Fruit fly (Drosophila melanogaster) whole organism, prepupa: Measurements from ENCODE around the gene CG10164.

ENCODE experiments used
- Blimp-1 ChIP-seq: fragments of 200-800 bp; sonication (Bioruptor generic); optimal IDR thresholded peaks from 3 replicates; lab custom pipeline; 2017; ENCODE audit warnings: missing biosample characterization, missing genetic modification characterization, mild to moderate bottlenecking, moderate library complexity, missing genetic modification reagents
- CG10631 ChIP-seq: fragments of 200-800 bp; sonication (Bioruptor generic); optimal IDR thresholded peaks from 2 replicates; lab custom pipeline; 2016; ENCODE audit warnings: missing biosample characterization, missing genetic modification characterization
- CG10669 ChIP-seq: fragments of 200-800 bp; sonication (Bioruptor generic); optimal IDR thresholded peaks from 3 replicates; lab custom pipeline; 2018; ENCODE audit warnings: missing biosample characterization, mild to moderate bottlenecking, missing genetic modification characterization, moderate library complexity
- CG11902 ChIP-seq: fragments of 200-800 bp; sonication (Bioruptor generic); optimal IDR thresholded peaks from 3 replicates; lab custom pipeline; 2016; ENCODE audit warnings: missing biosample characterization, missing genetic modification characterization
- CG15336 ChIP-seq: fragments of 200-800 bp; sonication (Bioruptor generic); IDR thresholded peaks from 2 replicates; pipeline ENCODE4 v1.3.6; 2022; ENCODE audit warnings: missing biosample characterization, missing genetic modification characterization
- CG1621 ChIP-seq: fragments of 200-800 bp; sonication (Bioruptor generic); optimal IDR thresholded peaks from 3 replicates; lab custom pipeline; 2018; ENCODE audit warnings: missing biosample characterization, mild to moderate bottlenecking, missing genetic modification characterization
- CG16779 ChIP-seq: fragments of 200-800 bp; sonication (Bioruptor generic); optimal IDR thresholded peaks from 3 replicates; lab custom pipeline; 2017; ENCODE audit warnings: missing biosample characterization, mild to moderate bottlenecking, missing genetic modification characterization
- CG3032 ChIP-seq: fragments of 200-800 bp; optimal IDR thresholded peaks from 2 replicates; lab custom pipeline; 2019; ENCODE audit warnings: missing biosample characterization, mild to moderate bottlenecking, missing genetic modification characterization, moderate library complexity
- CG32006 ChIP-seq: fragments of 200-800 bp; sonication (Bioruptor generic); optimal IDR thresholded peaks from 3 replicates; lab custom pipeline; 2017; ENCODE audit warnings: missing biosample characterization, mild to moderate bottlenecking, missing genetic modification characterization
- CG34406 ChIP-seq: fragments of 200-800 bp; sonication (Bioruptor generic); optimal IDR thresholded peaks from 3 replicates; lab custom pipeline; 2016; ENCODE audit warnings: missing biosample characterization, missing genetic modification characterization
- CG3919 ChIP-seq: fragments of 200-800 bp; sonication (Bioruptor generic); optimal IDR thresholded peaks from 3 replicates; lab custom pipeline; 2016; ENCODE audit warnings: missing biosample characterization, missing genetic modification characterization
- CG6276 ChIP-seq: fragments of 200-800 bp; sonication (Bioruptor generic); optimal IDR thresholded peaks from 2 replicates; lab custom pipeline; 2017; ENCODE audit warnings: missing biosample characterization, mild to moderate bottlenecking, missing genetic modification characterization
- CG6792 ChIP-seq: fragments of 200-800 bp; sonication (Bioruptor generic); optimal IDR thresholded peaks from 3 replicates; lab custom pipeline; 2016; ENCODE audit warnings: missing biosample characterization, missing genetic modification characterization
- CG6808 ChIP-seq: fragments of 200-800 bp; sonication (Bioruptor generic); optimal IDR thresholded peaks from 3 replicates; lab custom pipeline; 2017; ENCODE audit warnings: missing biosample characterization, missing genetic modification characterization, mild to moderate bottlenecking, moderate library complexity, missing genetic modification reagents
- CG6854 ChIP-seq: fragments of 200-800 bp; sonication (Bioruptor generic); optimal IDR thresholded peaks from 2 replicates; lab custom pipeline; 2017; ENCODE audit warnings: missing biosample characterization, mild to moderate bottlenecking, missing genetic modification characterization
- CG7368 ChIP-seq: fragments of 200-800 bp; sonication (Bioruptor generic); optimal IDR thresholded peaks from 3 replicates; lab custom pipeline; 2016; ENCODE audit warnings: missing biosample characterization, missing genetic modification characterization
- CG8119 ChIP-seq: fragments of 200-800 bp; sonication (Bioruptor generic); IDR thresholded peaks from 3 replicates; pipeline ENCODE4 v1.3.6; 2022; ENCODE audit warnings: missing biosample characterization, missing genetic modification characterization
- CG8319 ChIP-seq: fragments of 200-800 bp; sonication (Bioruptor generic); optimal IDR thresholded peaks from 3 replicates; lab custom pipeline; 2016; ENCODE audit warnings: missing biosample characterization, missing genetic modification characterization
- CG8632 ChIP-seq: fragments of 200-800 bp; sonication (Bioruptor generic); optimal IDR thresholded peaks from 3 replicates; lab custom pipeline; 2016; ENCODE audit warnings: missing biosample characterization, missing genetic modification characterization
- Eip75B ChIP-seq: fragments of 200-800 bp; sonication (Bioruptor generic); optimal IDR thresholded peaks from 3 replicates; lab custom pipeline; 2016; ENCODE audit warnings: missing biosample characterization, missing genetic modification characterization
- Eip78C ChIP-seq: fragments of 200-800 bp; sonication (Bioruptor generic); peaks from one replicate; lab custom pipeline; 2016; ENCODE audit warnings: missing biosample characterization, missing genetic modification characterization
- Eip93F ChIP-seq: fragments of 200-800 bp; sonication (Bioruptor generic); optimal IDR thresholded peaks from 2 replicates; lab custom pipeline; 2016; ENCODE audit warnings: missing biosample characterization, mild to moderate bottlenecking, missing genetic modification characterization
- Ets21C ChIP-seq: fragments of 200-800 bp; sonication (Bioruptor generic); optimal IDR thresholded peaks from 3 replicates; lab custom pipeline; 2016; ENCODE audit warnings: missing biosample characterization, missing genetic modification characterization
- Gug ChIP-seq: fragments of 200-800 bp; sonication (Bioruptor generic); IDR thresholded peaks from 2 replicates; pipeline ENCODE4 v1.3.6; 2022; ENCODE audit warnings: missing biosample characterization, missing genetic modification characterization
- Hr38 ChIP-seq: sonication (Bioruptor generic); optimal IDR thresholded peaks from 2 replicates; lab custom pipeline; 2016; ENCODE audit warnings: missing biosample characterization, missing genetic modification characterization
- Hr39 ChIP-seq: fragments of 200-800 bp; sonication (Bioruptor generic); optimal IDR thresholded peaks from 2 replicates; lab custom pipeline; 2016; ENCODE audit warnings: missing biosample characterization, missing genetic modification characterization
- Hr4 ChIP-seq: fragments of 200-800 bp; sonication (Bioruptor generic); optimal IDR thresholded peaks from 3 replicates; lab custom pipeline; 2016; ENCODE audit warnings: missing biosample characterization, missing genetic modification characterization
- Lpt ChIP-seq: fragments of 200-800 bp; sonication (Bioruptor generic); optimal IDR thresholded peaks from 3 replicates; lab custom pipeline; 2016; ENCODE audit warnings: missing biosample characterization, missing genetic modification characterization
- OdsH ChIP-seq: fragments of 200-800 bp; sonication (Bioruptor generic); optimal IDR thresholded peaks from 3 replicates; lab custom pipeline; 2016; ENCODE audit warnings: missing biosample characterization, missing genetic modification characterization
- Smox ChIP-seq: fragments of 200-800 bp; sonication (Bioruptor generic); optimal IDR thresholded peaks from 3 replicates; lab custom pipeline; 2016; ENCODE audit warnings: missing biosample characterization, missing genetic modification characterization
- Sox102F ChIP-seq: fragments of 200-800 bp; sonication (Bioruptor generic); optimal IDR thresholded peaks from 2 replicates; lab custom pipeline; 2016; ENCODE audit warnings: missing biosample characterization, mild to moderate bottlenecking, missing genetic modification characterization
- Sox14 ChIP-seq: fragments of 200-800 bp; sonication (Bioruptor generic); optimal IDR thresholded peaks from 3 replicates; lab custom pipeline; 2016; ENCODE audit warnings: missing biosample characterization, missing genetic modification characterization
- achi ChIP-seq: fragments of 200-800 bp; sonication (Bioruptor generic); optimal IDR thresholded peaks from 3 replicates; lab custom pipeline; 2016; ENCODE audit warnings: missing biosample characterization, missing genetic modification characterization
- acj6 ChIP-seq: fragments of 200-800 bp; sonication (Bioruptor generic); optimal IDR thresholded peaks from 3 replicates; lab custom pipeline; 2016; ENCODE audit warnings: missing biosample characterization, missing genetic modification characterization
- cyc ChIP-seq: fragments of 200-800 bp; sonication (Bioruptor generic); optimal IDR thresholded peaks from 3 replicates; lab custom pipeline; 2016; ENCODE audit warnings: missing biosample characterization, missing genetic modification characterization
- dac ChIP-seq: fragments of 200-800 bp; sonication (Bioruptor generic); optimal IDR thresholded peaks from 2 replicates; lab custom pipeline; 2017; ENCODE audit warnings: missing biosample characterization, mild to moderate bottlenecking, missing genetic modification characterization
- dsx ChIP-seq: fragments of 200-800 bp; optimal IDR thresholded peaks from 3 replicates; lab custom pipeline; 2019; ENCODE audit warnings: missing biosample characterization, mild to moderate bottlenecking, missing genetic modification characterization, moderate library complexity; ENCODE audit not compliant: poor library complexity, severe bottlenecking
- eg ChIP-seq: fragments of 200-800 bp; sonication (Bioruptor generic); IDR thresholded peaks from 3 replicates; pipeline ENCODE4 v1.3.6; 2022; ENCODE audit warnings: missing biosample characterization, missing genetic modification characterization
- esn ChIP-seq: fragments of 200-800 bp; sonication (Bioruptor generic); optimal IDR thresholded peaks from 2 replicates; lab custom pipeline; 2016; ENCODE audit warnings: missing biosample characterization, mild to moderate bottlenecking, missing genetic modification characterization, moderate library complexity
- fd59A ChIP-seq: fragments of 200-800 bp; sonication (Bioruptor generic); optimal IDR thresholded peaks from 2 replicates; lab custom pipeline; 2017; ENCODE audit warnings: missing biosample characterization, mild to moderate bottlenecking, missing genetic modification characterization, missing genetic modification reagents
- fd85E ChIP-seq: fragments of 200-800 bp; sonication (Bioruptor generic); optimal IDR thresholded peaks from 3 replicates; lab custom pipeline; 2016; ENCODE audit warnings: missing biosample characterization, missing genetic modification characterization
- fkh ChIP-seq: fragments of 200-800 bp; sonication (Bioruptor generic); optimal IDR thresholded peaks from 3 replicates; lab custom pipeline; 2017; ENCODE audit warnings: missing biosample characterization, mild to moderate bottlenecking, missing genetic modification characterization, moderate library complexity
- lz ChIP-seq: fragments of 200-800 bp; sonication (Bioruptor generic); optimal IDR thresholded peaks from 3 replicates; lab custom pipeline; 2016; ENCODE audit warnings: missing biosample characterization, missing genetic modification characterization
- net ChIP-seq: fragments of 200-800 bp; sonication (Bioruptor generic); optimal IDR thresholded peaks from 3 replicates; lab custom pipeline; 2016; ENCODE audit warnings: missing biosample characterization, missing genetic modification characterization
- pdm3 ChIP-seq: fragments of 200-800 bp; sonication (Bioruptor generic); optimal IDR thresholded peaks from 3 replicates; lab custom pipeline; 2016; ENCODE audit warnings: missing biosample characterization, missing genetic modification characterization
- salr ChIP-seq, 2 experiments: fragments of 200-800 bp; sonication (Bioruptor generic); optimal IDR thresholded peaks; 3 replicates each; lab custom pipeline; 2016 to 2018; ENCODE audit warnings: missing biosample characterization in 2 of 2, missing genetic modification characterization in 2 of 2, mild to moderate bottlenecking in 1 of 2
- spab ChIP-seq: fragments of 200-800 bp; sonication (Bioruptor generic); optimal IDR thresholded peaks from 2 replicates; lab custom pipeline; 2017; ENCODE audit warnings: missing biosample characterization, mild to moderate bottlenecking, missing genetic modification characterization, missing genetic modification reagents
- ss ChIP-seq, 2 experiments: fragments of 200-800 bp; sonication (Bioruptor generic); optimal IDR thresholded peaks; 2 replicates in 1 of 2; 3 replicates in 1 of 2; lab custom pipeline; 2017 to 2018; ENCODE audit warnings: mild to moderate bottlenecking in 2 of 2, missing biosample characterization in 2 of 2, missing genetic modification characterization in 2 of 2, moderate library complexity in 1 of 2
- topi ChIP-seq: fragments of 200-800 bp; sonication (Bioruptor generic); optimal IDR thresholded peaks from 3 replicates; lab custom pipeline; 2016; ENCODE audit warnings: missing biosample characterization, missing genetic modification characterization
- vri ChIP-seq: fragments of 200-800 bp; sonication (Bioruptor generic); optimal IDR thresholded peaks from 3 replicates; lab custom pipeline; 2016; ENCODE audit warnings: missing biosample characterization, mild to moderate bottlenecking, missing genetic modification characterization

Gene CG10164

DNA sequence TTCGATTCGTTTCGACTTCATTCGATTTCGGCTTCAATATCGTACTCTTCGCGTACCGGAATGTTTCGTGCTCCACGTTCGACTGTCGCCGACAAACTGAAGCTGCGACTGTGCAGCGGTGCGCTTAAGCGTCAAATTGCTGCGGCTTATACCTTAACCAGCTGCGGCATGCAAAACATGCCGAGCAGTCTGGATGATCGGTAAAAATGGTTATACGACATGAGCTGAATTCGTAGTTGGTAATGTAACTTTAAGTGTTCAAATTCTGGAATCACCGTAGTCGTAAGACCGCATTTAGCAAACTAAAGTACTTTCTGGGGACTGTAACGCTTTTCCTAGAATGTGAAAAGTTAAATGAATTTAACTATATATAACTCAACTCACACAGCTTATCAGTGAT lies 25.9 kb downstream of the CG10164 start, which contains the start of gene CG10175:
Gene CG10175 (minus strand): TSS at position 101 of the 400 bp plus-strand sequence.
- TF ChIP-seq Hr38 (no peak), CG6276 (no peak), CG34406 (GFP tag; lab: Kevin White, UChicago) (no peak), Eip78C (peak; percentile 62), cyc (no peak), vri (no peak), CG6854 (GFP tag; lab: Kevin White, UChicago) (no peak), Smox (GFP tag; lab: Kevin White, UChicago) (no peak), CG15336 (GFP tag; lab: Robert Waterston, UW) (no peak), CG32006 (GFP tag; lab: Kevin White, UChicago) (peak; percentile 16), CG7368 (GFP tag; lab: Kevin White, UChicago) (no peak)
- TF ChIP-seq, all 60 proteins: peak for 2

DNA sequence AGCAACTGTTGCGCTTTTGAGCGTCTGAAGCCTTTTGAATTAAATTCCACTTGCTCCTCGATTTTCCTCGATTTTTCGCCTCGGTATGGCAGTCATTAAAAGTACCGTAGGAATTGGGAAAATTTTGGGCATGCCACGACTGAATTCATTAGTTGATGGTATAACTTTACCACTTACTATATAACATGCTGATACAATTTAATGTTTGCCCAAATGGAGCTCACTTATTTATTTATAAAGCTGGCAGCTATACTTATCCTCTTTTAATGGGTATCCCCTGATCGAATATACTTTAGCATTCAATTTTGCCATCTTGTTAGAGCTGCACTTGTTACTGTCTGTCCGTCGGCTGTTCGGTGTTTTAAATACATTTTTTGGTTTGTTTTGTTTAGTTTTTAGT lies 29.3 kb downstream of the CG10164 start:
- no peak for TF ChIP-seq Blimp-1 (GFP tag; lab: Kevin White, UChicago)
- TF ChIP-seq acj6 = no peak
- TF ChIP-seq topi (GFP tag; lab: Kevin White, UChicago) = no peak
- no peak for TF ChIP-seq achi (GFP tag; lab: Kevin White, UChicago)
- TF ChIP-seq spab (GFP tag; lab: Kevin White, UChicago) = no peak
- TF ChIP-seq fkh = no peak
- TF ChIP-seq CG8632 = no peak
- no peak for TF ChIP-seq CG10669 (GFP tag; lab: Kevin White, UChicago)
- peak; percentile 73 for TF ChIP-seq Hr4 (GFP tag; lab: Kevin White, UChicago)
- TF ChIP-seq net = no peak
- TF ChIP-seq CG6808 (GFP tag; lab: Kevin White, UChicago) = no peak
- TF ChIP-seq Smox (GFP tag; lab: Kevin White, UChicago) = no peak
- TF ChIP-seq cyc = no peak
- TF ChIP-seq OdsH (GFP tag; lab: Kevin White, UChicago) = peak; percentile 22
- no peak for TF ChIP-seq Hr38
- TF ChIP-seq CG7368 (GFP tag; lab: Kevin White, UChicago) = no peak
- TF ChIP-seq Lpt (GFP tag; lab: Kevin White, UChicago) = peak; percentile 26
- no peak for TF ChIP-seq Sox14
- TF ChIP-seq CG32006 (GFP tag; lab: Kevin White, UChicago) = peak; percentile 69
- no peak for TF ChIP-seq Ets21C (GFP tag; lab: Kevin White, UChicago)
- TF ChIP-seq salr (GFP tag; optimal IDR thresholded peaks at IDR 0.05; lab: Kevin White, UChicago) = no peak
- no peak for TF ChIP-seq CG10631 (GFP tag; lab: Kevin White, UChicago)
- no peak for TF ChIP-seq Hr39
- no peak for TF ChIP-seq CG6854 (GFP tag; lab: Kevin White, UChicago)
- no peak for TF ChIP-seq fd59A (GFP tag; lab: Kevin White, UChicago)
- peak; percentile 26 for TF ChIP-seq pdm3 (GFP tag; lab: Kevin White, UChicago)
- TF ChIP-seq Gug = no peak
- no peak for TF ChIP-seq CG1621 (tag; lab: Kevin White, UChicago)
- TF ChIP-seq CG11902 = no peak
- TF ChIP-seq lz (GFP tag; lab: Kevin White, UChicago) = no peak
- peak; percentile 68; the same call in 2 of the 3 replicates for TF ChIP-seq CG8119 (GFP tag; lab: Robert Waterston, UW)
- no peak for TF ChIP-seq dsx (GFP tag; lab: Kevin White, UChicago)
- TF ChIP-seq Sox102F (GFP tag; lab: Kevin White, UChicago) = no peak
- TF ChIP-seq dac (GFP tag; lab: Kevin White, UChicago) = no peak
- TF ChIP-seq CG16779 (tag; lab: Kevin White, UChicago) = no peak
- no peak for TF ChIP-seq vri
- peak; percentile 68 for TF ChIP-seq eg (GFP tag; lab: Robert Waterston, UW)
- TF ChIP-seq ss (GFP tag; optimal IDR thresholded peaks at IDR 0.05; lab: Kevin White, UChicago) = no peak
- TF ChIP-seq esn (GFP tag; lab: Kevin White, UChicago) = no peak
- no peak for TF ChIP-seq CG3919
- TF ChIP-seq CG8319 (GFP tag; lab: Kevin White, UChicago) = no peak
- no peak for TF ChIP-seq CG6792 (GFP tag; lab: Kevin White, UChicago)
- no peak for TF ChIP-seq CG3032 (tag; lab: Kevin White, UChicago)
- no peak for TF ChIP-seq Eip75B
- peak; percentile 77 for TF ChIP-seq CG15336 (GFP tag; lab: Robert Waterston, UW)
- no peak for TF ChIP-seq fd85E
- TF ChIP-seq Eip93F (GFP tag; lab: Kevin White, UChicago) = no peak
